Worm (Caenorhabditis elegans) whole organism, L2 larva: ENCODE data around the gene hcf-1.

ENCODE experiments used
- C34F6.9 ChIP-seq: fragments of 150-350 bp; optimal IDR thresholded peaks from 2 replicates; lab custom pipeline; 2014; ENCODE audit warnings: missing biosample characterization, missing genetic modification characterization
- F13H6.1 ChIP-seq: sonication (generic microtip); optimal IDR thresholded peaks from 2 replicates; lab custom pipeline; 2016; ENCODE audit warnings: missing genetic modification characterization, missing compliant biosample characterization
- R02D3.7 ChIP-seq: fragments of 150-350 bp; optimal IDR thresholded peaks from 2 replicates; lab custom pipeline; 2014; ENCODE audit warnings: missing biosample characterization, missing genetic modification characterization
- ZK546.5 ChIP-seq: sonication (generic microtip); optimal IDR thresholded peaks from 2 replicates; lab custom pipeline; 2017; ENCODE audit warnings: missing biosample characterization, missing genetic modification characterization
- alr-1 ChIP-seq: fragments of 150-350 bp; optimal IDR thresholded peaks from 2 replicates; lab custom pipeline; 2014; ENCODE audit warnings: missing biosample characterization, missing genetic modification characterization
- aly-2 ChIP-seq: fragments of 150-350 bp; optimal IDR thresholded peaks from 2 replicates; lab custom pipeline; 2014; ENCODE audit warnings: missing biosample characterization, missing genetic modification characterization
- ama-1 ChIP-seq: fragments of 150-350 bp; optimal IDR thresholded peaks from 2 replicates; lab custom pipeline; 2018; ENCODE audit warnings: inconsistent platforms
- blmp-1 ChIP-seq: sonication (generic microtip); optimal IDR thresholded peaks from 2 replicates; lab custom pipeline; 2017; ENCODE audit warnings: missing genetic modification characterization, mild to moderate bottlenecking, missing compliant biosample characterization, antibody characterized with exemption, moderate library complexity; ENCODE audit not compliant: insufficient read depth
- ceh-16 ChIP-seq: fragments of 150-350 bp; optimal IDR thresholded peaks from 2 replicates; lab custom pipeline; 2014; ENCODE audit warnings: missing biosample characterization, missing genetic modification characterization
- ceh-82 ChIP-seq: fragments of 150-350 bp; optimal IDR thresholded peaks from 2 replicates; lab custom pipeline; 2014; ENCODE audit warnings: missing biosample characterization, missing genetic modification characterization
- egl-27 ChIP-seq: sonication (generic microtip); optimal IDR thresholded peaks from 3 replicates; lab custom pipeline; 2017; ENCODE audit warnings: missing biosample characterization, missing genetic modification reagents, missing genetic modification characterization
- elt-3 ChIP-seq: sonication (generic microtip); optimal IDR thresholded peaks from 2 replicates; lab custom pipeline; 2017; ENCODE audit warnings: missing biosample characterization, missing genetic modification characterization
- fos-1 ChIP-seq: fragments of 150-350 bp; optimal IDR thresholded peaks from 2 replicates; lab custom pipeline; 2014; ENCODE audit warnings: missing biosample characterization, missing genetic modification characterization
- lin-11 ChIP-seq: fragments of 150-350 bp; sonication (generic microtip); optimal IDR thresholded peaks from 2 replicates; lab custom pipeline; 2014; ENCODE audit warnings: missing biosample characterization, missing genetic modification characterization, inconsistent platforms, mixed read lengths
- lin-13 ChIP-seq: fragments of 150-350 bp; optimal IDR thresholded peaks from 2 replicates; lab custom pipeline; 2014; ENCODE audit warnings: missing biosample characterization, missing genetic modification reagents, missing genetic modification characterization
- lsy-2 ChIP-seq, 2 experiments: fragments of 150-350 bp in 1 of 2; sonication (generic microtip) in 1 of 2; optimal IDR thresholded peaks; 2 replicates each; lab custom pipeline; 2014 to 2017; ENCODE audit warnings: missing biosample characterization in 2 of 2, missing genetic modification characterization in 2 of 2
- mab-5 ChIP-seq: fragments of 150-350 bp; optimal IDR thresholded peaks from 2 replicates; lab custom pipeline; 2014; ENCODE audit warnings: missing biosample characterization, missing genetic modification characterization
- mbf-1 ChIP-seq: sonication (generic microtip); optimal IDR thresholded peaks from 2 replicates; lab custom pipeline; 2017; ENCODE audit warnings: missing biosample characterization, missing genetic modification characterization
- nhr-10 ChIP-seq: sonication (generic microtip); optimal IDR thresholded peaks from 2 replicates; lab custom pipeline; 2017; ENCODE audit warnings: missing biosample characterization, missing genetic modification characterization
- nhr-11 ChIP-seq: fragments of 150-350 bp; optimal IDR thresholded peaks from 2 replicates; lab custom pipeline; 2014; ENCODE audit warnings: missing biosample characterization, missing genetic modification characterization
- nhr-12 ChIP-seq: fragments of 150-350 bp; optimal IDR thresholded peaks from 2 replicates; lab custom pipeline; 2014; ENCODE audit warnings: missing biosample characterization, missing genetic modification characterization
- nhr-23 ChIP-seq: fragments of 150-350 bp; optimal IDR thresholded peaks from 2 replicates; lab custom pipeline; 2014; ENCODE audit warnings: missing biosample characterization, missing genetic modification reagents, missing genetic modification characterization
- nhr-6 ChIP-seq: fragments of 150-350 bp; optimal IDR thresholded peaks from 2 replicates; lab custom pipeline; 2014; ENCODE audit warnings: missing biosample characterization, missing genetic modification characterization
- nhr-77 ChIP-seq: fragments of 150-350 bp; optimal IDR thresholded peaks from 2 replicates; lab custom pipeline; 2014; ENCODE audit warnings: missing biosample characterization, missing genetic modification characterization
- peb-1 ChIP-seq: fragments of 150-350 bp; optimal IDR thresholded peaks from 2 replicates; lab custom pipeline; 2014; ENCODE audit warnings: missing biosample characterization, missing genetic modification characterization
- sem-4 ChIP-seq: fragments of 150-350 bp; optimal IDR thresholded peaks from 2 replicates; lab custom pipeline; 2014; ENCODE audit warnings: missing biosample characterization, missing genetic modification reagents, missing genetic modification characterization
- skn-1 ChIP-seq: sonication (generic microtip); optimal IDR thresholded peaks from 2 replicates; lab custom pipeline; 2017; ENCODE audit warnings: missing biosample characterization, missing genetic modification characterization
- sma-3 ChIP-seq: sonication (generic microtip); optimal IDR thresholded peaks from 2 replicates; lab custom pipeline; 2016; ENCODE audit warnings: missing genetic modification reagents, missing genetic modification characterization, missing compliant biosample characterization
- sma-9 ChIP-seq, 2 experiments: fragments of 150-350 bp in 1 of 2; sonication (generic microtip) in 1 of 2; optimal IDR thresholded peaks; 2 replicates each; lab custom pipeline; 2014 to 2016; ENCODE audit warnings: missing genetic modification characterization in 2 of 2, mild to moderate bottlenecking in 1 of 2, missing biosample characterization in 1 of 2, missing compliant biosample characterization in 1 of 2, missing genetic modification reagents in 1 of 2, moderate library complexity in 1 of 2
- snpc-4 ChIP-seq: fragments of 150-350 bp; optimal IDR thresholded peaks from 2 replicates; lab custom pipeline; 2014; ENCODE audit warnings: missing biosample characterization, missing genetic modification characterization
- unc-39 ChIP-seq: fragments of 150-350 bp; optimal IDR thresholded peaks from 2 replicates; lab custom pipeline; 2014; ENCODE audit warnings: missing biosample characterization, missing genetic modification characterization
- unc-55 ChIP-seq: fragments of 150-350 bp; sonication (generic microtip); optimal IDR thresholded peaks from 3 replicates; lab custom pipeline; 2014; ENCODE audit warnings: missing biosample characterization, missing genetic modification reagents, missing genetic modification characterization
- zag-1 ChIP-seq: fragments of 150-350 bp; optimal IDR thresholded peaks from 2 replicates; lab custom pipeline; 2014; ENCODE audit warnings: missing biosample characterization, missing genetic modification characterization
- ztf-1 ChIP-seq: fragments of 200-800 bp; sonication (Bioruptor generic); conservative IDR thresholded peaks from 2 replicates; pipeline ENCODE4 v1.3.6; 2022; ENCODE audit warnings: missing genetic modification characterization, missing compliant biosample characterization
- ztf-11 ChIP-seq: sonication (generic microtip); optimal IDR thresholded peaks from 2 replicates; lab custom pipeline; 2017; ENCODE audit warnings: missing biosample characterization, missing genetic modification characterization
- ztf-4 ChIP-seq: fragments of 150-350 bp; optimal IDR thresholded peaks from 2 replicates; lab custom pipeline; 2014; ENCODE audit warnings: missing biosample characterization, missing genetic modification characterization

The hcf-1 gene

ce11 chrIV:7778865-7779264 is 4.8 kb upstream of the hcf-1 start, which contains the start of gene rpap-3:
rpap-3 (minus strand) TSS chrIV:7778965.
- TF ChIP-seq elt-3 (tag; lab: Kevin White, UChicago) (no peak), lin-13 (no peak), ztf-4 (no peak)

- TF ChIP-seq aly-2 (tag; lab: Kevin White, UChicago) (no peak), ztf-4 (no peak), nhr-10 (no peak), ceh-16 (tag; lab: Kevin White, UChicago) (no peak), mab-5 (tag; lab: Kevin White, UChicago) (no peak), snpc-4 (no peak), alr-1 (tag; lab: Kevin White, UChicago) (no peak), sma-3 (GFP tag; lab: Kevin White, UChicago) (no peak), unc-55 (GFP tag; lab: Kevin White, UChicago) (no peak), nhr-6 (tag; lab: Kevin White, UChicago) (no peak), fos-1 (tag; lab: Kevin White, UChicago) (no peak), zag-1 (tag; lab: Kevin White, UChicago) (no peak)
Observed at ce11 chrIV:7775725-7776124, 1.6 kb upstream of the hcf-1 start, which contains the start of gene swd-2.1. swd-2.1 (plus strand) TSS chrIV:7776025.

- no peak for TF ChIP-seq unc-39
- no peak for TF ChIP-seq nhr-10
- TF ChIP-seq ZK546.5 (tag; lab: Kevin White, UChicago), result no peak
- TF ChIP-seq ceh-16 (tag; lab: Kevin White, UChicago), result no peak
- no peak for TF ChIP-seq mbf-1 (tag; lab: Kevin White, UChicago)
- no peak for TF ChIP-seq skn-1 (tag; lab: Kevin White, UChicago)
- no peak for TF ChIP-seq mab-5 (tag; lab: Kevin White, UChicago)
- no peak for TF ChIP-seq ztf-4
- TF ChIP-seq nhr-12 (tag; lab: Kevin White, UChicago), result no peak
- TF ChIP-seq lsy-2 (tag; optimal IDR thresholded peaks at IDR 0.05; lab: Kevin White, UChicago), result no peak
- TF ChIP-seq fos-1 (tag; lab: Kevin White, UChicago), result no peak
- no peak for TF ChIP-seq egl-27 (tag; lab: Kevin White, UChicago)
- TF ChIP-seq unc-55 (GFP tag; lab: Kevin White, UChicago), result no peak
- TF ChIP-seq nhr-77, result no peak
- TF ChIP-seq peb-1, result no peak
- TF ChIP-seq nhr-23 (tag; lab: Kevin White, UChicago), result no peak
- TF ChIP-seq elt-3 (tag; lab: Kevin White, UChicago), result no peak
Observed at ce11 chrIV:7770162-7770561, 3.9 kb downstream of the hcf-1 start, which contains the start of gene rdl-1. rdl-1 (minus strand) TSS chrIV:7770262.

- no peak for TF ChIP-seq nhr-11 (tag; lab: Kevin White, UChicago)
- TF ChIP-seq blmp-1 (tag; lab: Kevin White, UChicago), result no peak
- TF ChIP-seq ZK546.5 (tag; lab: Kevin White, UChicago), result no peak
- TF ChIP-seq sma-3 (GFP tag; lab: Kevin White, UChicago), result no peak
- no peak for TF ChIP-seq sma-9 (GFP tag; optimal IDR thresholded peaks at IDR 0.05; lab: Kevin White, UChicago)
- no peak for TF ChIP-seq sma-9 (tag; optimal IDR thresholded peaks at IDR 0.05; lab: Kevin White, UChicago)
- no peak for TF ChIP-seq mbf-1 (tag; lab: Kevin White, UChicago)
- no peak for TF ChIP-seq snpc-4
- no peak for TF ChIP-seq ceh-82 (tag; lab: Kevin White, UChicago)
- TF ChIP-seq lsy-2 (tag; optimal IDR thresholded peaks at IDR 0.05; lab: Kevin White, UChicago), result no peak
- no peak for TF ChIP-seq ztf-1
- TF ChIP-seq lin-11 (tag; lab: Kevin White, UChicago), result no peak
- TF ChIP-seq F13H6.1, result no peak
- no peak for TF ChIP-seq sem-4 (tag; lab: Kevin White, UChicago)
- no peak for TF ChIP-seq ceh-16 (tag; lab: Kevin White, UChicago)
- no peak for TF ChIP-seq ama-1
- no peak for TF ChIP-seq R02D3.7 (tag; lab: Kevin White, UChicago)
- TF ChIP-seq ztf-11, result no peak
- TF ChIP-seq elt-3 (tag; lab: Kevin White, UChicago), result no peak
- no peak for TF ChIP-seq C34F6.9 (tag; lab: Kevin White, UChicago)
- no peak for TF ChIP-seq skn-1 (tag; lab: Kevin White, UChicago)
- TF ChIP-seq, all 48 proteins: peak for 0
Observed at ce11 chrIV:7764319-7764718, 9.8 kb downstream of the hcf-1 start.
